Worm (Caenorhabditis elegans) whole organism, L4 larva: ENCODE data around the gene slc-17.5.
A peak's percentile ranks its signal among the peaks of the same experiment; 100 is the strongest.

ENCODE experiments used
- D1046.2 ChIP-seq: fragments of 200-800 bp; sonication (Bioruptor generic); IDR thresholded peaks from 2 replicates; pipeline ENCODE4 v1.3.6; 2022; ENCODE audit warnings: missing genetic modification characterization, missing compliant biosample characterization
- F37D6.2 ChIP-seq: sonication (generic microtip); optimal IDR thresholded peaks from 2 replicates; lab custom pipeline; 2016; ENCODE audit warnings: mild to moderate bottlenecking, missing genetic modification characterization, missing compliant biosample characterization
- Y48G9A.11 ChIP-seq: fragments of 200-800 bp; sonication (Bioruptor generic); IDR thresholded peaks from 2 replicates; pipeline ENCODE4 v1.3.6; 2022; ENCODE audit warnings: missing genetic modification reagents, missing genetic modification characterization, missing compliant biosample characterization
- Y75B8A.6 ChIP-seq: fragments of 200-800 bp; sonication (Bioruptor generic); IDR thresholded peaks from 2 replicates; pipeline ENCODE4 v1.3.6; 2022; ENCODE audit warnings: missing genetic modification reagents, missing genetic modification characterization, missing compliant biosample characterization
- aly-2 ChIP-seq: sonication (generic microtip); optimal IDR thresholded peaks from 2 replicates; lab custom pipeline; 2018; ENCODE audit warnings: missing biosample characterization, missing genetic modification characterization
- ama-1 ChIP-seq: fragments of 150-350 bp; optimal IDR thresholded peaks from 2 replicates; lab custom pipeline; 2014; ENCODE audit warnings: inconsistent platforms, mixed read lengths
- ceh-20 ChIP-seq: fragments of 200-800 bp; sonication (Bioruptor generic); IDR thresholded peaks from 2 replicates; pipeline ENCODE4 v1.3.6; 2022; ENCODE audit warnings: missing genetic modification reagents, missing genetic modification characterization, missing compliant biosample characterization
- ceh-28 ChIP-seq: fragments of 150-350 bp; optimal IDR thresholded peaks from 2 replicates; lab custom pipeline; 2014; ENCODE audit warnings: missing biosample characterization, missing genetic modification reagents, missing genetic modification characterization
- ceh-62 ChIP-seq: sonication (generic microtip); optimal IDR thresholded peaks from 2 replicates; lab custom pipeline; 2017; ENCODE audit warnings: missing biosample characterization, missing genetic modification characterization
- cey-2 ChIP-seq: sonication (generic microtip); optimal IDR thresholded peaks from 3 replicates; lab custom pipeline; 2017; ENCODE audit warnings: missing genetic modification characterization, mild to moderate bottlenecking, missing compliant biosample characterization, antibody characterized with exemption, borderline replicate concordance; ENCODE audit not compliant: insufficient read depth
- ctbp-1 ChIP-seq: fragments of 200-800 bp; sonication (Bioruptor generic); IDR thresholded peaks from 2 replicates; pipeline ENCODE4 v1.3.6; 2022; ENCODE audit warnings: missing genetic modification reagents, missing genetic modification characterization, missing compliant biosample characterization
- daf-12 ChIP-seq: fragments of 150-350 bp; optimal IDR thresholded peaks from 2 replicates; lab custom pipeline; 2014; ENCODE audit warnings: missing biosample characterization, missing genetic modification reagents, missing genetic modification characterization
- dpl-1 ChIP-seq: fragments of 150-350 bp; optimal IDR thresholded peaks from 2 replicates; lab custom pipeline; 2014; ENCODE audit warnings: missing biosample characterization, missing genetic modification reagents, missing genetic modification characterization
- duxl-1 ChIP-seq: sonication (generic microtip); optimal IDR thresholded peaks from 2 replicates; lab custom pipeline; 2016; ENCODE audit warnings: mild to moderate bottlenecking, missing genetic modification characterization, moderate library complexity, missing compliant biosample characterization; ENCODE audit not compliant: poor library complexity
- dve-1 ChIP-seq: sonication (generic microtip); optimal IDR thresholded peaks from 2 replicates; lab custom pipeline; 2017; ENCODE audit warnings: antibody characterized with exemption, mild to moderate bottlenecking, missing genetic modification characterization, missing compliant biosample characterization; ENCODE audit not compliant: insufficient read depth
- fkh-10 ChIP-seq: fragments of 150-350 bp; optimal IDR thresholded peaks from 2 replicates; lab custom pipeline; 2014; ENCODE audit warnings: missing biosample characterization, missing genetic modification reagents, missing genetic modification characterization
- fos-1 ChIP-seq: fragments of 150-350 bp; optimal IDR thresholded peaks from 2 replicates; lab custom pipeline; 2014; ENCODE audit warnings: missing biosample characterization, missing genetic modification characterization
- hlh-11 ChIP-seq: fragments of 200-800 bp; sonication (Bioruptor generic); optimal IDR thresholded peaks from 2 replicates; lab custom pipeline; 2018; ENCODE audit warnings: mild to moderate bottlenecking, missing genetic modification characterization, missing compliant biosample characterization
- hlh-30 ChIP-seq: sonication (generic microtip); optimal IDR thresholded peaks from 2 replicates; lab custom pipeline; 2017; ENCODE audit warnings: antibody characterized with exemption, mild to moderate bottlenecking, missing genetic modification characterization, missing compliant biosample characterization; ENCODE audit not compliant: insufficient read depth
- lim-7 ChIP-seq: fragments of 200-800 bp; sonication (Bioruptor generic); IDR thresholded peaks from 2 replicates; pipeline ENCODE4 v1.3.6; 2022; ENCODE audit warnings: missing genetic modification characterization, missing compliant biosample characterization
- lin-15B ChIP-seq: fragments of 150-350 bp; sonication (generic microtip); optimal IDR thresholded peaks from 3 replicates; lab custom pipeline; 2014; ENCODE audit warnings: missing biosample characterization, missing genetic modification characterization
- madf-9 ChIP-seq: fragments of 200-800 bp; sonication (Bioruptor generic); conservative IDR thresholded peaks from 2 replicates; pipeline ENCODE4 v1.3.6; 2022; ENCODE audit warnings: missing genetic modification reagents, missing genetic modification characterization, missing compliant biosample characterization
- mdt-29 ChIP-seq: fragments of 200-800 bp; sonication (Bioruptor generic); IDR thresholded peaks from 2 replicates; pipeline ENCODE4 v1.3.6; 2022; ENCODE audit warnings: missing genetic modification reagents, missing genetic modification characterization, missing compliant biosample characterization
- mxl-2 ChIP-seq: fragments of 200-800 bp; sonication (Bioruptor generic); conservative IDR thresholded peaks from 2 replicates; pipeline ENCODE4 v1.3.6; 2022; ENCODE audit warnings: missing genetic modification reagents, missing genetic modification characterization, missing compliant biosample characterization
- mxl-3 ChIP-seq: fragments of 200-800 bp; sonication (Bioruptor generic); optimal IDR thresholded peaks from 2 replicates; lab custom pipeline; 2018; ENCODE audit warnings: mild to moderate bottlenecking, missing genetic modification characterization, missing compliant biosample characterization
- nhr-111 ChIP-seq: fragments of 200-800 bp; sonication (Bioruptor generic); optimal IDR thresholded peaks from 2 replicates; lab custom pipeline; 2018; ENCODE audit warnings: mild to moderate bottlenecking, missing genetic modification characterization, missing compliant biosample characterization
- nhr-237 ChIP-seq: sonication (generic microtip); optimal IDR thresholded peaks from 2 replicates; lab custom pipeline; 2017; ENCODE audit warnings: missing biosample characterization, missing genetic modification characterization
- nhr-25 ChIP-seq: sonication (generic microtip); optimal IDR thresholded peaks from 2 replicates; lab custom pipeline; 2017; ENCODE audit warnings: missing genetic modification characterization, mild to moderate bottlenecking, missing compliant biosample characterization, antibody characterized with exemption, moderate library complexity, borderline replicate concordance; ENCODE audit not compliant: insufficient read depth
- nhr-41 ChIP-seq: fragments of 200-800 bp; sonication (Bioruptor generic); IDR thresholded peaks from 2 replicates; pipeline ENCODE4 v1.3.6; 2022; ENCODE audit warnings: missing genetic modification reagents, missing genetic modification characterization, missing compliant biosample characterization
- nhr-6 ChIP-seq: fragments of 150-350 bp; optimal IDR thresholded peaks from 2 replicates; lab custom pipeline; 2014; ENCODE audit warnings: missing biosample characterization, missing genetic modification characterization
- nhr-76 ChIP-seq: fragments of 150-350 bp; optimal IDR thresholded peaks from 2 replicates; lab custom pipeline; 2014; ENCODE audit warnings: missing biosample characterization, missing genetic modification characterization
- pha-4 ChIP-seq, 2 experiments: fragments of 150-350 bp in 1 of 2; fragments of 200-800 bp in 1 of 2; sonication (Bioruptor generic) in 1 of 2; IDR thresholded peaks in 1 of 2; optimal IDR thresholded peaks in 1 of 2; 2 replicates each; pipeline versions ENCODE4 v1.3.6 to Lab custom; 2014 to 2022; ENCODE audit warnings: missing genetic modification characterization in 2 of 2, missing genetic modification reagents in 2 of 2, missing biosample characterization in 1 of 2, missing compliant biosample characterization in 1 of 2
- set-16 ChIP-seq: fragments of 200-800 bp; sonication (Bioruptor generic); IDR thresholded peaks from 2 replicates; pipeline ENCODE4 v1.3.6; 2022; ENCODE audit warnings: missing genetic modification reagents, missing genetic modification characterization, missing compliant biosample characterization
- tra-1 ChIP-seq: fragments of 200-800 bp; sonication (Bioruptor generic); IDR thresholded peaks from 2 replicates; pipeline ENCODE4 v1.3.6; 2022; ENCODE audit warnings: missing genetic modification reagents, missing genetic modification characterization, missing compliant biosample characterization
- unc-39 ChIP-seq: sonication (generic microtip); optimal IDR thresholded peaks from 2 replicates; lab custom pipeline; 2017; ENCODE audit warnings: missing biosample characterization, missing genetic modification characterization
- unc-62 ChIP-seq, 3 experiments: fragments of 150-350 bp in 1 of 3; sonication (generic microtip); optimal IDR thresholded peaks in 2 of 3; peaks in 1 of 3; 1 replicate in 1 of 3; 2 replicates in 2 of 3; lab custom pipeline; 2014 to 2017; ENCODE audit warnings: missing biosample characterization in 3 of 3, missing genetic modification characterization in 3 of 3, missing genetic modification reagents in 3 of 3, missing genotype in 1 of 3
- zip-11 ChIP-seq: fragments of 200-800 bp; sonication (Bioruptor generic); IDR thresholded peaks from 2 replicates; pipeline ENCODE4 v1.3.6; 2022; ENCODE audit warnings: missing genetic modification characterization, missing compliant biosample characterization
- ztf-7 ChIP-seq: fragments of 150-350 bp; optimal IDR thresholded peaks from 2 replicates; lab custom pipeline; 2014; ENCODE audit warnings: missing biosample characterization, missing genetic modification characterization

The slc-17.5 gene

DNA sequence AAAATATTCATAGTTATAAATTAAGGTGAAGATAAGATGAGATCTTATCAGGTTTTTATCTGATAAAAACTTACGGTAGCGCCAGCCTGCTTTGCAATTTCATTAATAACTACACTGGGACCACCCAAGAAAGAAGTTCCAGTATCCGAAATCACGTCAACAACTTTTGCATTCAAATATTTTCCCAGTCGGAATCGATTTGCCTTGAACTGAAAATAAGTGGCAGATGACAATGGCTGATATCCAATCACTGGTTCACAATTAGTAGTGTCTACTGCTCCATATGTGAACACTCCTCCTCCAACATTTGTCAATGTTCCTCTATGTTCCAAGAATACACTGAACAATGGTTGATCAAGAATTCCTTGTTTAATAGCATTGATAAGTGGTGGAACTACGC is 18.5 kb downstream of the slc-17.5 start, which contains the start of gene F21F8.5:
F21F8.5 (minus strand) TSS at position 101 of the 400 bp plus-strand sequence.
- TF ChIP-seq nhr-111 (GFP tag; lab: Kevin White, UChicago) (no peak), zip-11 (GFP tag; lab: Robert Waterston, UW) (no peak), nhr-25 (tag; lab: Kevin White, UChicago) (no peak), unc-62 (GFP tag; optimal IDR thresholded peaks at IDR 0.05 in 1 of 2; lab: Kevin White, UChicago) (peak in 1 of 2 experiments; percentile 32), unc-62 (tag; optimal IDR thresholded peaks at IDR 0.05; lab: Kevin White, UChicago) (no peak), Y75B8A.6 (no peak), tra-1 (GFP tag; lab: Robert Waterston, UW) (no peak)

DNA sequence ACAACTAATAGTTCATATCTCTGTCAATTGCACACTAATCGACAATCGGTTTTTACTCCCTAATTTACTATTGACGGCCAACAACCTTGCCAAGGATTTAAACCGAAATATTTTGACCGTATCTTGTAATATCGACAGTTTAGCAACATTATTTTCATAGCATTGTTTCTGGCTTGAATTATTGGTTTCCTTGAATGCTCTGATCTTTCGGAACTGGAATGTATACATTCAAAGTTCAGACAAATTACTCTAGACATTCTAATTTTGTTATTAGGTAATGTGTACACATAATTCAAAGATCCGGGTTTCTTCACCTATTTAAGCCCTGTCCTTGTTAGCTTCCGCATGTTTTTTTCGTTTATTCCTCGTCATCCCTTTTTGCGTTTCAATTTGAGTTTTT is 20.8 kb downstream of the slc-17.5 start, which contains the start of gene C16D9.9:
C16D9.9 (plus strand) TSS at position 301 of the 400 bp plus-strand sequence.
- TF ChIP-seq dve-1 = no peak
- TF ChIP-seq nhr-76 (tag; lab: Kevin White, UChicago) = no peak
- TF ChIP-seq pha-4 (GFP tag; IDR thresholded peaks at IDR 0.05; lab: Robert Waterston, UW) = no peak
- TF ChIP-seq pha-4 (tag; optimal IDR thresholded peaks at IDR 0.05; lab: Kevin White, UChicago) = no peak
- no peak for TF ChIP-seq duxl-1
- no peak for TF ChIP-seq fkh-10
- no peak for TF ChIP-seq nhr-41 (GFP tag; lab: Robert Waterston, UW)
- no peak for TF ChIP-seq unc-62 (GFP tag; optimal IDR thresholded peaks at IDR 0.05 in 1 of 2; lab: Kevin White, UChicago)
- TF ChIP-seq unc-62 (tag; optimal IDR thresholded peaks at IDR 0.05; lab: Kevin White, UChicago) = no peak
- TF ChIP-seq F37D6.2 (tag; lab: Kevin White, UChicago) = no peak
- no peak for TF ChIP-seq mxl-2 (GFP tag; lab: Robert Waterston, UW)
- TF ChIP-seq hlh-11 (tag; lab: Kevin White, UChicago) = no peak
- TF ChIP-seq Y75B8A.6 = no peak
- no peak for TF ChIP-seq ztf-7 (tag; lab: Kevin White, UChicago)
- TF ChIP-seq D1046.2 (GFP tag; lab: Robert Waterston, UW) = no peak
- TF ChIP-seq aly-2 (tag; lab: Kevin White, UChicago) = no peak
- no peak for TF ChIP-seq Y48G9A.11

ce11 chrV:8263466-8263865 is 21.2 kb downstream of the slc-17.5 start, which contains the start of gene C16D9.8:
C16D9.8 (minus strand) TSS chrV:8263566.
- TF ChIP-seq fkh-10 (no peak), lin-15B (tag; lab: Kevin White, UChicago) (no peak), duxl-1 (no peak), ama-1 (no peak), cey-2 (tag; lab: Kevin White, UChicago) (no peak), mdt-29 (no peak), ctbp-1 (GFP tag; lab: Robert Waterston, UW) (no peak), mxl-3 (no peak), ceh-62 (no peak), fos-1 (tag; lab: Kevin White, UChicago) (no peak), dpl-1 (GFP tag; lab: Kevin White, UChicago) (no peak), daf-12 (no peak), lim-7 (no peak), ztf-7 (tag; lab: Kevin White, UChicago) (no peak), hlh-30 (no peak), unc-39 (tag; lab: Kevin White, UChicago) (no peak), nhr-237 (tag; lab: Kevin White, UChicago) (no peak), nhr-6 (tag; lab: Kevin White, UChicago) (no peak), madf-9 (GFP tag; lab: Robert Waterston, UW) (no peak)

ce11 chrV:8262212-8262611 is 22.5 kb downstream of the slc-17.5 start:
- TF ChIP-seq ceh-28 (tag; lab: Kevin White, UChicago) (no peak), unc-62 (GFP tag; optimal IDR thresholded peaks at IDR 0.05 in 1 of 2; lab: Kevin White, UChicago) (peak in 1 of 2 experiments; percentile 94), unc-62 (tag; optimal IDR thresholded peaks at IDR 0.05; lab: Kevin White, UChicago) (no peak), ama-1 (no peak), lin-15B (tag; lab: Kevin White, UChicago) (no peak), ceh-20 (no peak), set-16 (no peak)
